Worm (Caenorhabditis elegans): ENCODE results near the gene C18A11.4.

DNA sequence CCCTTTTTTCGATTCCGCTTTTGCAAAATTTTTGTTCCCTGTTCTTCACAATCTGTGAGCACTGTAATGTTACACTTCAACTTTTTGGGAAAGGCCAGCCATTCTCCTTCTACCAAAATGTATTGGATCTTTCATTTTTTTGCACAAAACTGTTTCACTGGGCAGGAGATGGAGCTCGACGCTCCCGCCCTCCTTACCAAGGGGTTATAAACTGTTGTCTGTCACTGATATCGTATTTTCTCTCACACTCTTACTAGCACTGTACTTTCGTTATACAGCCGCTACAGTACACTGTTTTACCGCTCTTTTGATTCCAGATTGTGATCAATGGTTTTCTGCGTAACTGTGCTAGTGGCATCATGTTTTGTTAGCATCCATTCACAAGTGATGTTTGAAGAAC lies 32.4 kb downstream of the C18A11.4 start, which contains the start of gene C46F2.1:
- TF ChIP-seq unc-62 (GFP tag; optimal IDR thresholded peaks at IDR 0.05), result no peak
- TF ChIP-seq mep-1 (tag; optimal IDR thresholded peaks at IDR 0.05), result no peak
